Worm (Caenorhabditis elegans) whole organism, midembryonic: ENCODE data around the gene grd-14.

Source experiments
- T22C8.4 ChIP-seq: fragments of 200-800 bp; sonication (Bioruptor generic); IDR thresholded peaks from 2 replicates; pipeline ENCODE4 v1.3.6; 2022; ENCODE audit warnings: missing genetic modification characterization, missing compliant biosample characterization
- cog-1 ChIP-seq: sonication (generic microtip); optimal IDR thresholded peaks from 2 replicates; lab custom pipeline; 2016; ENCODE audit warnings: missing genetic modification characterization, missing compliant biosample characterization
- tab-1 ChIP-seq: fragments of 200-800 bp; sonication (Bioruptor generic); IDR thresholded peaks from 2 replicates; pipeline ENCODE4 v1.3.6; 2022; ENCODE audit warnings: missing genetic modification characterization, missing compliant biosample characterization

DNA sequence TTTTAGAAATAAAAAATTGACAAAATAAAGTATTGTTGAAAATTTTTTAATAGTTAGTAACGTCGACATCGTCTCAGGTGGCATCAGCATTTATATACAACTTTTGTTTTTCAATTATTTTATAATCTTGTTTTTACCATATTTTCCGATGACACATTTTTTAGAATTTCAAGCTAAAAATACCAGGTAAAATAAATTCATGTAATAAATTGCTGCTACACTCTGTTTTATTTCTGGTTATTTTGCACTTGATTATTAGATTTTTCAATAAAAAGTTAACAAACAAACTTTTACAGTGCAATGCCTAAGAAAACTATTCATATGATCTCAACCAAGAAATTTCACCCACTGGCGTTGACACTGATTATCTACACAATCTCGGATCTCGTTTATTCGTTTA, 21.8 kb downstream of the grd-14 start, which contains the start of gene C03G5.14:
- TF ChIP-seq cog-1 (tag; lab: Kevin White, UChicago) (no peak), tab-1 (GFP tag; lab: Robert Waterston, UW) (no peak), T22C8.4 (GFP tag; lab: Robert Waterston, UW) (no peak)
